Fruit fly (Drosophila melanogaster) whole organism, pupa: Measurements from ENCODE around the gene CG9372.

Experiments used
- CG12605 ChIP-seq: fragments of 200-800 bp; sonication (Bioruptor generic); IDR thresholded peaks from 2 replicates; pipeline ENCODE4 v1.3.6; 2022; ENCODE audit warnings: missing biosample characterization, missing genetic modification characterization
- CG14655 ChIP-seq: fragments of 200-800 bp; sonication (Bioruptor generic); optimal IDR thresholded peaks from 3 replicates; lab custom pipeline; 2017; ENCODE audit warnings: mild to moderate bottlenecking, missing biosample characterization, missing genetic modification reagents, missing genetic modification characterization
- CG17806 ChIP-seq: fragments of 200-800 bp; sonication (Bioruptor generic); optimal IDR thresholded peaks from 2 replicates; lab custom pipeline; 2018; ENCODE audit warnings: missing biosample characterization, mild to moderate bottlenecking, missing genetic modification characterization, moderate library complexity
- CG8301 ChIP-seq: fragments of 200-800 bp; sonication (Bioruptor generic); optimal IDR thresholded peaks from 2 replicates; lab custom pipeline; 2018; ENCODE audit warnings: missing biosample characterization, mild to moderate bottlenecking, missing genetic modification characterization
- CG9948 ChIP-seq: fragments of 200-800 bp; sonication (Bioruptor generic); optimal IDR thresholded peaks from 2 replicates; lab custom pipeline; 2018; ENCODE audit warnings: missing biosample characterization, mild to moderate bottlenecking, missing genetic modification characterization, moderate library complexity
- EcR ChIP-seq: fragments of 200-800 bp; sonication (Bioruptor generic); optimal IDR thresholded peaks from 3 replicates; lab custom pipeline; 2019; ENCODE audit warnings: missing biosample characterization, missing genetic modification characterization, mild to moderate bottlenecking, moderate library complexity, missing genetic modification reagents
- Pif1A ChIP-seq: fragments of 200-800 bp; sonication (Bioruptor generic); optimal IDR thresholded peaks from 3 replicates; lab custom pipeline; 2016; ENCODE audit warnings: missing biosample characterization, missing genetic modification characterization
- Pif1B ChIP-seq: fragments of 200-800 bp; sonication (Bioruptor generic); optimal IDR thresholded peaks from 3 replicates; lab custom pipeline; 2016; ENCODE audit warnings: missing biosample characterization, missing genetic modification characterization
- Snoo ChIP-seq: fragments of 200-800 bp; sonication (Bioruptor generic); optimal IDR thresholded peaks from 3 replicates; lab custom pipeline; 2017; ENCODE audit warnings: missing biosample characterization, mild to moderate bottlenecking, missing genetic modification characterization, inconsistent platforms
- fd96Ca ChIP-seq: fragments of 200-800 bp; sonication (Bioruptor generic); IDR thresholded peaks from 3 replicates; pipeline ENCODE4 v1.3.6; 2022; ENCODE audit warnings: missing biosample characterization, missing genetic modification characterization
- rn ChIP-seq: fragments of 200-800 bp; sonication (Bioruptor generic); IDR thresholded peaks from 2 replicates; pipeline ENCODE4 v1.3.6; 2022; ENCODE audit warnings: missing biosample characterization, missing genetic modification characterization

DNA sequence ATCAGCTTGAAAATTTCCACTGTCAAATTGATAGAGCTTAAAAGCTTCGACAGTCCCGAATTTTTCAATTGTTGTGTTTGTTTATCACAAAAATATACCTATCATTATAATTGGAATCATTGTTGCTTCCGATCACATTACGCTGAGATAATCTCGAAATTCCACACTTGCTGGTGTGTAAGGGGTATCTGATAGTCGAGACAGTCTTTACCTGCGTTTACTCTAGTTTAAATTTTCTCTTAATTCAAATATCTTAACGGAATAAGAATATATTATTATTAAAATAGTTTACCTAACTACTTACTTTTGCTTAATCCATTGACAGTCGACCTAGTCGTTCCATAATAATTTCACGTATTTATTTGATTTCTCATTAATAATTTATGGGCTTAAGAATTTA lies 44.1 kb downstream of the CG9372 start:
- TF ChIP-seq fd96Ca (no peak), CG17806 (tag; lab: Kevin White, UChicago) (no peak), CG9948 (tag; lab: Kevin White, UChicago) (no peak), Pif1B (GFP tag; lab: Kevin White, UChicago) (no peak), Snoo (tag; lab: Kevin White, UChicago) (no peak), CG8301 (tag; lab: Kevin White, UChicago) (no peak), CG12605 (GFP tag; lab: Robert Waterston, UW) (no peak), CG14655 (no peak), EcR (GFP tag; lab: Kevin White, UChicago) (no peak), Pif1A (GFP tag; lab: Kevin White, UChicago) (no peak), rn (GFP tag; lab: Robert Waterston, UW) (no peak)
